Worm (Caenorhabditis elegans): ENCODE measurements around the gene C04F5.9.

ce11 chrV:5161792-5162191 lies 42.8 kb upstream of the C04F5.9 start, which contains the start of gene abu-6:
- no peak for TF ChIP-seq dao-5 (tag; optimal IDR thresholded peaks at IDR 0.05)
- no peak for TF ChIP-seq him-1 (tag; optimal IDR thresholded peaks at IDR 0.05)
